Fruit fly (Drosophila melanogaster) whole organism, prepupa: ENCODE measurements around the gene sky.

Experiments used
- Blimp-1 ChIP-seq: fragments of 200-800 bp; sonication (Bioruptor generic); optimal IDR thresholded peaks from 3 replicates; lab custom pipeline; 2017; ENCODE audit warnings: missing biosample characterization, missing genetic modification characterization, mild to moderate bottlenecking, moderate library complexity, missing genetic modification reagents
- CG10631 ChIP-seq: fragments of 200-800 bp; sonication (Bioruptor generic); optimal IDR thresholded peaks from 2 replicates; lab custom pipeline; 2016; ENCODE audit warnings: missing biosample characterization, missing genetic modification characterization
- CG1621 ChIP-seq: fragments of 200-800 bp; sonication (Bioruptor generic); optimal IDR thresholded peaks from 3 replicates; lab custom pipeline; 2018; ENCODE audit warnings: missing biosample characterization, mild to moderate bottlenecking, missing genetic modification characterization
- CG16779 ChIP-seq: fragments of 200-800 bp; sonication (Bioruptor generic); optimal IDR thresholded peaks from 3 replicates; lab custom pipeline; 2017; ENCODE audit warnings: missing biosample characterization, mild to moderate bottlenecking, missing genetic modification characterization
- CG4318 ChIP-seq: fragments of 200-800 bp; sonication (Bioruptor generic); optimal IDR thresholded peaks from 3 replicates; lab custom pipeline; 2017; ENCODE audit warnings: missing biosample characterization, mild to moderate bottlenecking, missing genetic modification characterization
- CG6808 ChIP-seq: fragments of 200-800 bp; sonication (Bioruptor generic); optimal IDR thresholded peaks from 3 replicates; lab custom pipeline; 2017; ENCODE audit warnings: missing biosample characterization, missing genetic modification characterization, mild to moderate bottlenecking, moderate library complexity, missing genetic modification reagents
- CG8119 ChIP-seq: fragments of 200-800 bp; sonication (Bioruptor generic); IDR thresholded peaks from 3 replicates; pipeline ENCODE4 v1.3.6; 2022; ENCODE audit warnings: missing biosample characterization, missing genetic modification characterization
- CG8632 ChIP-seq: fragments of 200-800 bp; sonication (Bioruptor generic); optimal IDR thresholded peaks from 3 replicates; lab custom pipeline; 2016; ENCODE audit warnings: missing biosample characterization, missing genetic modification characterization
- Eip93F ChIP-seq: fragments of 200-800 bp; sonication (Bioruptor generic); optimal IDR thresholded peaks from 2 replicates; lab custom pipeline; 2016; ENCODE audit warnings: missing biosample characterization, mild to moderate bottlenecking, missing genetic modification characterization
- Gug ChIP-seq: fragments of 200-800 bp; sonication (Bioruptor generic); IDR thresholded peaks from 2 replicates; pipeline ENCODE4 v1.3.6; 2022; ENCODE audit warnings: missing biosample characterization, missing genetic modification characterization
- Lpt ChIP-seq: fragments of 200-800 bp; sonication (Bioruptor generic); optimal IDR thresholded peaks from 3 replicates; lab custom pipeline; 2016; ENCODE audit warnings: missing biosample characterization, missing genetic modification characterization
- eg ChIP-seq: fragments of 200-800 bp; sonication (Bioruptor generic); IDR thresholded peaks from 3 replicates; pipeline ENCODE4 v1.3.6; 2022; ENCODE audit warnings: missing biosample characterization, missing genetic modification characterization
- ss ChIP-seq, 2 experiments: fragments of 200-800 bp; sonication (Bioruptor generic); optimal IDR thresholded peaks; 2 replicates in 1 of 2; 3 replicates in 1 of 2; lab custom pipeline; 2017 to 2018; ENCODE audit warnings: mild to moderate bottlenecking in 2 of 2, missing biosample characterization in 2 of 2, missing genetic modification characterization in 2 of 2, moderate library complexity in 1 of 2

- TF ChIP-seq CG16779 (tag; lab: Kevin White, UChicago) = no peak
- peak; percentile 75 for TF ChIP-seq Lpt (GFP tag; lab: Kevin White, UChicago)
- TF ChIP-seq CG8119 (GFP tag; lab: Robert Waterston, UW) = peak; percentile 84
- peak; percentile 46 for TF ChIP-seq CG1621 (tag; lab: Kevin White, UChicago)
- TF ChIP-seq CG6808 (GFP tag; lab: Kevin White, UChicago) = peak; percentile 60
- peak; percentile 35 to 52 for TF ChIP-seq ss (GFP tag; optimal IDR thresholded peaks at IDR 0.05; lab: Kevin White, UChicago)
- TF ChIP-seq Eip93F = no peak
- TF ChIP-seq CG8632 = peak; percentile 43
- peak; percentile 81 for TF ChIP-seq Gug (GFP tag; lab: Robert Waterston, UW)
- peak; percentile 88 for TF ChIP-seq eg
- no peak for TF ChIP-seq Blimp-1 (GFP tag; lab: Kevin White, UChicago)
- peak; percentile 70 for TF ChIP-seq CG10631
- TF ChIP-seq CG4318 (GFP tag; lab: Kevin White, UChicago) = peak; percentile 59
These were observed 3.5 kb downstream of the sky start for dm6 chr2L:20915224-20915623.
